Fruit fly (Drosophila melanogaster) whole organism, adult: ENCODE results near the gene ncd.
A peak's percentile ranks its signal among the peaks of the same experiment; 100 is the strongest.

Experiments
- CG12768 ChIP-seq: fragments of 200-800 bp; sonication (Bioruptor generic); optimal IDR thresholded peaks from 2 replicates; lab custom pipeline; 2017; ENCODE audit warnings: missing biosample characterization, missing genetic modification characterization, mild to moderate bottlenecking, moderate library complexity, missing genetic modification reagents
- CG14711 ChIP-seq: fragments of 200-800 bp; sonication (Bioruptor generic); optimal IDR thresholded peaks from 2 replicates; lab custom pipeline; 2018; ENCODE audit warnings: missing biosample characterization, mild to moderate bottlenecking, missing genetic modification characterization, moderate library complexity
- CG1620 ChIP-seq: fragments of 200-800 bp; sonication (Bioruptor generic); optimal IDR thresholded peaks from 2 replicates; lab custom pipeline; 2016; ENCODE audit warnings: missing biosample characterization, missing genetic modification characterization
- Clk ChIP-seq: fragments of 200-800 bp; sonication (Bioruptor generic); optimal IDR thresholded peaks from 2 replicates; lab custom pipeline; 2017; ENCODE audit warnings: missing biosample characterization, missing genetic modification characterization
- cic ChIP-seq: fragments of 200-800 bp; sonication (Bioruptor generic); optimal IDR thresholded peaks from 2 replicates; lab custom pipeline; 2017; ENCODE audit warnings: missing biosample characterization, mild to moderate bottlenecking, missing genetic modification characterization, moderate library complexity
- tj ChIP-seq: fragments of 200-800 bp; sonication (Bioruptor generic); optimal IDR thresholded peaks from 3 replicates; lab custom pipeline; 2017; ENCODE audit warnings: missing biosample characterization, mild to moderate bottlenecking, missing genetic modification characterization, moderate library complexity
- toe ChIP-seq: fragments of 200-800 bp; sonication (Bioruptor generic); optimal IDR thresholded peaks from 2 replicates; lab custom pipeline; 2016; ENCODE audit warnings: missing biosample characterization, missing genetic modification characterization

DNA sequence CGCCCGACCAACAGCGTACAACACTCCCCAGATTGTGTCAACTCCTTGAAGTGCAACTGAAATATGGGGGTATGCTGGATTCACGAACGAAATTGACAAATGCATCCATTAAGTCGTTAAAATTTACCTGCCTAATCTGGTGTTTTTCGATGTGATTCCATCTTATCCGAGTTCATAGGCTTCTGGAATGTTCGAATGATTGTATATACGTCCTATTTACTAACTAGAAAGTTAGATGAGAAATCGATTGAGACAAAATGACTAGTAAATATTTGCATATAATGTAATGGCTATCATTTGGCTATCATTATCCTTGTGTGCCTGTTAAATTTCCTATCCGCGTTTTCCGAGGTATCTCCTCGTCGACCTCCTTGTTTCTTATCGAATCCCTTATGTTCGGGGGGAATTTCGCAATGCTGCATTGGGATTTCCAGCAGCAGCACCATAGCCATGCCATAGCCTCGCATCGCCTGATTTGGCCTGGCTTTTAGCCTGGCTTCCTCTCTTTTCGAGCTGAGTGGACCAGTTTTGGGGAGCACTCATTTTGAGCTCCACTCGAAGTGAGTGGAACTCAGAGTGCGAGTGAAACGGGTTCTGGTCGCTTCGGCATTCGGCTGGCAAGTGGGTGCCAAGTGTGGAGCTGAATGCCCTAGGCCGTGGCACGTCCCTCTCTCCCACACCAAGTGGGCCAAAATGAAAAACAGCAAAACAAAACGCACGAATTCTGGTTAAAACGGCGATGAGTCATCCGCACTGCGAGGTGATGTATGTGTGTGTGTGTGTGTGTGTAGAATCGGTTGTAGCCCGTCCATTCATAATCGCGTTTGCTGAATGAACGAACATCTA is 28.6 kb downstream of the ncd start:
- TF ChIP-seq CG12768 (GFP tag; lab: Kevin White, UChicago) (no peak), CG14711 (tag; lab: Kevin White, UChicago) (no peak), Clk (GFP tag; lab: Kevin White, UChicago) (no peak), tj (no peak), toe (GFP tag; lab: Kevin White, UChicago) (no peak), cic (GFP tag; lab: Kevin White, UChicago) (peak; percentile 99), CG1620 (GFP tag; lab: Kevin White, UChicago) (no peak)
